Worm (Caenorhabditis elegans): ENCODE results near the gene evl-20.

DNA sequence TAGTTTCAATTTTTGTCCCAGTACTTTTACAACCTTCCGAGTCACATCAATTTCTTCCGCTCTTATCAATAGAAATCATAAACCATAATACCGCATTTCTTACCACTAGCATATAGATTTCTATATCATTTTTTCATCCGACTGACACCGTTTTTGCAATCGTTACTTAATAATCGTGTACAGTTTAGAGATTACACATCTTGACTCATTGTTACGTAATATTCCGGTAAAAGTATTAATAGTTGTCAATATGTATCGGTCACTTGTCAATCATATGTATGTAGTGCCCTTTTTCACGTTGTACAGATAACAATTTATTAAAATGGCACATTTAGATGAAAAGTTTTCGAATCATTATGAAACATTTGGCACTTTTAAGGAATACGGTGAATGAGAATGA lies 44.1 kb upstream of the evl-20 start:
- TF ChIP-seq nhr-76 (tag; optimal IDR thresholded peaks at IDR 0.05): no peak
- TF ChIP-seq nhr-25 (tag; optimal IDR thresholded peaks at IDR 0.05; ENCODE audit: borderline replicate concordance, insufficient read depth): no peak
- TF ChIP-seq ces-1 (GFP tag; optimal IDR thresholded peaks at IDR 0.05): no peak
- TF ChIP-seq zip-2 (tag; optimal IDR thresholded peaks at IDR 0.05): no peak
- TF ChIP-seq F37D6.2 (tag; optimal IDR thresholded peaks at IDR 0.05): no peak
- TF ChIP-seq unc-39 (tag; optimal IDR thresholded peaks at IDR 0.05): no peak
- no peak for TF ChIP-seq ztf-11 (tag; optimal IDR thresholded peaks at IDR 0.05)

Measured in whole organism, L4 larva.